Worm (Caenorhabditis elegans) whole organism, mixed stage, embryonic: Measurements from ENCODE around the gene Y38H8A.2.

ENCODE experiments used
- bed-3 ChIP-seq: fragments of 200-800 bp; sonication (Bioruptor generic); optimal IDR thresholded peaks from 3 replicates; lab custom pipeline; 2018; ENCODE audit warnings: mild to moderate bottlenecking, missing genetic modification characterization, moderate library complexity, missing compliant biosample characterization
- blmp-1 ChIP-seq: fragments of 150-350 bp; optimal IDR thresholded peaks from 2 replicates; lab custom pipeline; 2014; ENCODE audit warnings: missing biosample characterization, missing genetic modification characterization
- lin-13 ChIP-seq: fragments of 150-350 bp; optimal IDR thresholded peaks from 2 replicates; lab custom pipeline; 2014; ENCODE audit warnings: missing biosample characterization, missing genetic modification characterization
- lsy-2 ChIP-seq: fragments of 150-350 bp; optimal IDR thresholded peaks from 2 replicates; lab custom pipeline; 2014; ENCODE audit warnings: missing biosample characterization, missing genetic modification characterization
- mls-2 ChIP-seq: sonication (generic microtip); optimal IDR thresholded peaks from 2 replicates; lab custom pipeline; 2016; ENCODE audit warnings: mild to moderate bottlenecking, missing genetic modification characterization, moderate library complexity, missing compliant biosample characterization
- nhr-237 ChIP-seq: fragments of 150-350 bp; optimal IDR thresholded peaks from 2 replicates; lab custom pipeline; 2014; ENCODE audit warnings: missing biosample characterization, missing genetic modification characterization
- nhr-28 ChIP-seq: fragments of 150-350 bp; optimal IDR thresholded peaks from 2 replicates; lab custom pipeline; 2014; ENCODE audit warnings: missing biosample characterization, missing genetic modification characterization
- nhr-76 ChIP-seq: sonication (generic microtip); optimal IDR thresholded peaks from 2 replicates; lab custom pipeline; 2017; ENCODE audit warnings: missing biosample characterization, missing genetic modification characterization
- pha-4 ChIP-seq: fragments of 150-350 bp; optimal IDR thresholded peaks from 2 replicates; lab custom pipeline; 2018; ENCODE audit warnings: missing biosample characterization, missing genetic modification reagents, missing genetic modification characterization
- snpc-4 ChIP-seq: fragments of 150-350 bp; optimal IDR thresholded peaks from 2 replicates; lab custom pipeline; 2014; ENCODE audit warnings: missing biosample characterization, missing genetic modification characterization
- unc-120 ChIP-seq: sonication (generic microtip); optimal IDR thresholded peaks from 2 replicates; lab custom pipeline; 2017; ENCODE audit warnings: missing genetic modification characterization, missing compliant biosample characterization; ENCODE audit not compliant: poor library complexity, severe bottlenecking
- ztf-11 ChIP-seq: fragments of 150-350 bp; optimal IDR thresholded peaks from 2 replicates; lab custom pipeline; 2014; ENCODE audit warnings: missing biosample characterization, missing genetic modification characterization

ce11 chrIV:13487019-13487418, 12.8 kb downstream of the Y38H8A.2 start:
- TF ChIP-seq bed-3 (GFP tag; lab: Kevin White, UChicago) (no peak), nhr-28 (tag; lab: Kevin White, UChicago) (no peak), unc-120 (tag; lab: Kevin White, UChicago) (no peak), pha-4 (tag; lab: Kevin White, UChicago) (no peak), nhr-76 (tag; lab: Kevin White, UChicago) (no peak), snpc-4 (tag; lab: Kevin White, UChicago) (no peak), lin-13 (tag; lab: Kevin White, UChicago) (no peak), lsy-2 (no peak), mls-2 (tag; lab: Kevin White, UChicago) (no peak), nhr-237 (tag; lab: Kevin White, UChicago) (no peak), ztf-11 (no peak), blmp-1 (tag; lab: Kevin White, UChicago) (no peak)
